Worm (Caenorhabditis elegans) whole organism, late embryonic: ENCODE measurements around the gene mig-10.

Experiments used
- C38D4.7 ChIP-seq: fragments of 200-800 bp; sonication (Bioruptor generic); optimal IDR thresholded peaks from 2 replicates; lab custom pipeline; 2018; ENCODE audit warnings: mild to moderate bottlenecking, missing genetic modification characterization, moderate library complexity, missing compliant biosample characterization
- K02D7.2 ChIP-seq: sonication (generic microtip); optimal IDR thresholded peaks from 2 replicates; lab custom pipeline; 2017; ENCODE audit warnings: mild to moderate bottlenecking, missing genetic modification characterization, missing compliant biosample characterization
- K09A11.1 ChIP-seq: sonication (generic microtip); optimal IDR thresholded peaks from 2 replicates; lab custom pipeline; 2017; ENCODE audit warnings: antibody characterized with exemption, mild to moderate bottlenecking, missing genetic modification characterization, missing compliant biosample characterization; ENCODE audit not compliant: insufficient read depth
- ceh-2 ChIP-seq: sonication (generic microtip); optimal IDR thresholded peaks from 2 replicates; lab custom pipeline; 2016; ENCODE audit warnings: missing genotype, missing genetic modification characterization, missing compliant biosample characterization
- ceh-22 ChIP-seq: sonication (generic microtip); optimal IDR thresholded peaks from 2 replicates; lab custom pipeline; 2017; ENCODE audit warnings: missing biosample characterization, missing genetic modification characterization
- ceh-30 ChIP-seq: fragments of 150-350 bp; optimal IDR thresholded peaks from 2 replicates; lab custom pipeline; 2014; ENCODE audit warnings: missing biosample characterization, missing genetic modification characterization
- ceh-31 ChIP-seq: sonication (generic microtip); optimal IDR thresholded peaks from 2 replicates; lab custom pipeline; 2016; ENCODE audit warnings: missing genetic modification characterization, missing compliant biosample characterization
- ceh-34 ChIP-seq: sonication (generic microtip); optimal IDR thresholded peaks from 2 replicates; lab custom pipeline; 2016; ENCODE audit warnings: mild to moderate bottlenecking, missing genetic modification characterization, missing compliant biosample characterization
- ceh-48 ChIP-seq: sonication (generic microtip); optimal IDR thresholded peaks from 2 replicates; lab custom pipeline; 2016; ENCODE audit warnings: missing genetic modification characterization, inconsistent platforms, missing compliant biosample characterization
- ets-4 ChIP-seq: sonication (generic microtip); optimal IDR thresholded peaks from 2 replicates; lab custom pipeline; 2016; ENCODE audit warnings: missing genetic modification characterization, missing compliant biosample characterization
- eyg-1 ChIP-seq: sonication (generic microtip); optimal IDR thresholded peaks from 2 replicates; lab custom pipeline; 2016; ENCODE audit warnings: missing genotype, missing genetic modification characterization, missing compliant biosample characterization
- fax-1 ChIP-seq: sonication (generic microtip); optimal IDR thresholded peaks from 2 replicates; lab custom pipeline; 2016; ENCODE audit warnings: missing genotype, missing genetic modification characterization, missing compliant biosample characterization
- fkh-10 ChIP-seq: fragments of 150-350 bp; optimal IDR thresholded peaks from 2 replicates; lab custom pipeline; 2014; ENCODE audit warnings: missing biosample characterization, missing genetic modification reagents, missing genetic modification characterization
- gmeb-2 ChIP-seq: sonication (generic microtip); optimal IDR thresholded peaks from 2 replicates; lab custom pipeline; 2016; ENCODE audit warnings: missing genetic modification characterization, inconsistent platforms, missing compliant biosample characterization
- hlh-30 ChIP-seq: sonication (generic microtip); optimal IDR thresholded peaks from 2 replicates; lab custom pipeline; 2017; ENCODE audit warnings: antibody characterized with exemption, missing genetic modification characterization, missing compliant biosample characterization; ENCODE audit not compliant: insufficient read depth
- hlh-6 ChIP-seq: sonication (generic microtip); optimal IDR thresholded peaks from 2 replicates; lab custom pipeline; 2016; ENCODE audit warnings: missing genotype, missing genetic modification characterization, missing compliant biosample characterization
- lim-6 ChIP-seq: sonication (generic microtip); optimal IDR thresholded peaks from 2 replicates; lab custom pipeline; 2016; ENCODE audit warnings: missing genetic modification characterization, missing compliant biosample characterization
- lin-11 ChIP-seq: fragments of 200-800 bp; sonication (Bioruptor generic); optimal IDR thresholded peaks from 2 replicates; lab custom pipeline; 2018; ENCODE audit warnings: mild to moderate bottlenecking, missing genetic modification characterization, missing compliant biosample characterization
- madf-2 ChIP-seq: sonication (generic microtip); optimal IDR thresholded peaks from 2 replicates; lab custom pipeline; 2017; ENCODE audit warnings: missing genetic modification characterization, missing compliant biosample characterization
- nfya-1 ChIP-seq: sonication (generic microtip); optimal IDR thresholded peaks from 2 replicates; lab custom pipeline; 2017; ENCODE audit warnings: missing genetic modification characterization, mild to moderate bottlenecking, missing compliant biosample characterization, antibody characterized with exemption, moderate library complexity
- nhr-11 ChIP-seq: fragments of 150-350 bp; optimal IDR thresholded peaks from 2 replicates; lab custom pipeline; 2014; ENCODE audit warnings: missing biosample characterization, missing genetic modification characterization
- nhr-232 ChIP-seq: sonication (generic microtip); optimal IDR thresholded peaks from 2 replicates; lab custom pipeline; 2016; ENCODE audit warnings: missing genetic modification characterization, missing compliant biosample characterization
- odd-2 ChIP-seq: sonication (generic microtip); optimal IDR thresholded peaks from 2 replicates; lab custom pipeline; 2017; ENCODE audit warnings: antibody characterized with exemption, mild to moderate bottlenecking, missing genetic modification characterization, missing compliant biosample characterization
- pha-2 ChIP-seq: sonication (generic microtip); optimal IDR thresholded peaks from 2 replicates; lab custom pipeline; 2017; ENCODE audit warnings: mild to moderate bottlenecking, missing genetic modification characterization, missing compliant biosample characterization
- pqm-1 ChIP-seq: sonication (generic microtip); optimal IDR thresholded peaks from 2 replicates; lab custom pipeline; 2016; ENCODE audit warnings: missing genetic modification characterization, missing compliant biosample characterization
- pros-1 ChIP-seq: fragments of 150-350 bp; optimal IDR thresholded peaks from 2 replicates; lab custom pipeline; 2014; ENCODE audit warnings: missing biosample characterization, missing genetic modification reagents, missing genetic modification characterization
- ref-2 ChIP-seq: sonication (generic microtip); optimal IDR thresholded peaks from 2 replicates; lab custom pipeline; 2016; ENCODE audit warnings: missing genetic modification characterization, missing compliant biosample characterization
- rnt-1 ChIP-seq: sonication (generic microtip); optimal IDR thresholded peaks from 2 replicates; lab custom pipeline; 2016; ENCODE audit warnings: missing genetic modification characterization, missing compliant biosample characterization
- sdc-2 ChIP-seq: sonication (generic microtip); optimal IDR thresholded peaks from 2 replicates; lab custom pipeline; 2016; ENCODE audit warnings: missing genotype, missing genetic modification characterization, missing compliant biosample characterization
- sox-2 ChIP-seq: fragments of 200-800 bp; sonication (Bioruptor generic); IDR thresholded peaks from 2 replicates; pipeline ENCODE4 v1.3.6; 2022; ENCODE audit warnings: missing genetic modification reagents, missing genetic modification characterization, missing compliant biosample characterization
- syd-9 ChIP-seq: sonication (generic microtip); optimal IDR thresholded peaks from 2 replicates; lab custom pipeline; 2016; ENCODE audit warnings: mild to moderate bottlenecking, missing genetic modification characterization, moderate library complexity, missing compliant biosample characterization
- tbx-2 ChIP-seq: sonication (generic microtip); optimal IDR thresholded peaks from 2 replicates; lab custom pipeline; 2016; ENCODE audit warnings: missing genetic modification characterization, missing compliant biosample characterization
- unc-3 ChIP-seq, 2 experiments: fragments of 200-800 bp in 1 of 2; sonication (Bioruptor generic) in 1 of 2; sonication (generic microtip) in 1 of 2; conservative IDR thresholded peaks in 1 of 2; optimal IDR thresholded peaks in 1 of 2; 2 replicates each; pipeline versions ENCODE4 v1.3.6 to Lab custom; 2016 to 2022; ENCODE audit warnings: missing compliant biosample characterization in 2 of 2, missing genetic modification characterization in 2 of 2, missing genetic modification reagents in 1 of 2
- unc-55 ChIP-seq: sonication (generic microtip); optimal IDR thresholded peaks from 2 replicates; lab custom pipeline; 2017; ENCODE audit warnings: missing biosample characterization, missing genetic modification reagents, missing genetic modification characterization
- unc-86 ChIP-seq: sonication (generic microtip); optimal IDR thresholded peaks from 2 replicates; lab custom pipeline; 2016; ENCODE audit warnings: missing genetic modification characterization, missing compliant biosample characterization
- zip-5 ChIP-seq: sonication (generic microtip); optimal IDR thresholded peaks from 2 replicates; lab custom pipeline; 2016; ENCODE audit warnings: missing genetic modification characterization, missing compliant biosample characterization
- ztf-16 ChIP-seq: sonication (generic microtip); optimal IDR thresholded peaks from 2 replicates; lab custom pipeline; 2017; ENCODE audit warnings: missing genetic modification characterization, missing compliant biosample characterization

mig-10 gene

ce11 chrIII:8325574-8326513 lies 46.9 kb downstream of the mig-10 start, which contains the start of gene ZC262.13:
ZC262.13 (plus strand) TSS chrIII:8326214.
- TF ChIP-seq tbx-2 (tag; lab: Kevin White, UChicago) (no peak), ceh-48 (tag; lab: Kevin White, UChicago) (no peak), K02D7.2 (tag; lab: Kevin White, UChicago) (no peak), gmeb-2 (tag; lab: Kevin White, UChicago) (no peak), odd-2 (tag; lab: Kevin White, UChicago) (no peak), pha-2 (tag; lab: Kevin White, UChicago) (no peak), hlh-30 (no peak), ceh-2 (tag; lab: Kevin White, UChicago) (no peak), pros-1 (tag; lab: Kevin White, UChicago) (no peak), fkh-10 (GFP tag; lab: Kevin White, UChicago) (no peak), unc-86 (tag; lab: Kevin White, UChicago) (no peak), ceh-31 (tag; lab: Kevin White, UChicago) (no peak), pqm-1 (tag; lab: Kevin White, UChicago) (no peak), sdc-2 (no peak), syd-9 (no peak), ceh-34 (tag; lab: Kevin White, UChicago) (no peak), ceh-30 (tag; lab: Kevin White, UChicago) (no peak), fax-1 (tag; lab: Kevin White, UChicago) (no peak), unc-55 (GFP tag; lab: Kevin White, UChicago) (no peak)
- TF ChIP-seq, all 69 proteins: peak for 0

DNA sequence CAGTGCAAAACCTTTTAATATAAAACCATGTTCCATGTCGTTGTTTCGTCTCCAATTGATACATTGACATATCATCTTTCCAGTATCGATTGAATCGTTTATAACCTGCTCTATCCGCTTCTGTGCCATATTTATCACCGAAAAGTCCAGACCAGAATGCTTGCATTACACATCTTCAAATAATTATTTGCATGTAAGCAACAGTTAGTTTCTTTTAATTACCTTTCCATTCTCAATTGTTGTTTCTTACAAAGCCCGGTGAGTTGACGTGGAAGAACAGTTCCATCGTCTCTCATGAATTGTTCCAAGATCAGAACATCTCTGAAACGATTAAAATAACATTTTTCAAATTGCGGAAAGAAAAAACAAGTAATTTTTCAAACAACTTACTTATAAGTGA lies 52.3 kb downstream of the mig-10 start, which contains the start of gene iglr-2:
Gene iglr-2, minus strand, starts transcription at position 101 of the 400 bp plus-strand sequence.
- TF ChIP-seq ceh-2 (tag; lab: Kevin White, UChicago) (no peak), hlh-6 (tag; lab: Kevin White, UChicago) (no peak), lim-6 (no peak), nhr-11 (tag; lab: Kevin White, UChicago) (no peak), ets-4 (no peak), unc-3 (GFP tag; conservative IDR thresholded peaks at IDR 0.05; lab: Robert Waterston, UW) (no peak), unc-3 (tag; optimal IDR thresholded peaks at IDR 0.05; lab: Kevin White, UChicago) (no peak), pha-2 (tag; lab: Kevin White, UChicago) (no peak), syd-9 (no peak), ceh-22 (no peak), madf-2 (tag; lab: Kevin White, UChicago) (no peak), ztf-16 (no peak), fax-1 (tag; lab: Kevin White, UChicago) (no peak), tbx-2 (tag; lab: Kevin White, UChicago) (no peak), eyg-1 (tag; lab: Kevin White, UChicago) (no peak), lin-11 (tag; lab: Kevin White, UChicago) (no peak), ref-2 (no peak), zip-5 (tag; lab: Kevin White, UChicago) (no peak), K09A11.1 (no peak)

DNA sequence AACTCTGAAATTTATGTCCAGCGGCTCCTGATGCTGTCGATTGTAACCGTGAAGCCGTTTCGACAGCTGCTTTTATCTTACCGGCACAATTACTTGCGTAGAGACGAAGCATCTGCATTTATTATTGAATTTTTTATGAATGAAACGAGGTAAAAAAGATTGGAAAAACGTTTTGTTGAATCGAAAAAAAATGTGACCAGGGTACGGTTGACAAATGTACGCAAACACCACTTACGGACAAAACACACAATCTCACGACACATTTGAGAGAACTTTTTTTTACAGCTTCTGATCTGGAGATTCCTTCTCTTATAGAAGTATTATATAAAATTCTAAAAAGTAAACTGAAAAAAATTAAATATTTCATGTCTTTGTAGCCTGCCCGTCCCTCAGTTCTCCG lies 52.9 kb downstream of the mig-10 start, which contains the start of the genes mrps-18A and ZC262.2:
Gene mrps-18A, minus strand, starts transcription at position 141 of the 400 bp plus-strand sequence.
Gene ZC262.2, plus strand, starts transcription at position 284 of the 400 bp plus-strand sequence.
- TF ChIP-seq hlh-30 (peak; percentile 62), nfya-1 (tag; lab: Kevin White, UChicago) (peak; percentile 9), rnt-1 (tag; lab: Kevin White, UChicago) (no peak)

DNA sequence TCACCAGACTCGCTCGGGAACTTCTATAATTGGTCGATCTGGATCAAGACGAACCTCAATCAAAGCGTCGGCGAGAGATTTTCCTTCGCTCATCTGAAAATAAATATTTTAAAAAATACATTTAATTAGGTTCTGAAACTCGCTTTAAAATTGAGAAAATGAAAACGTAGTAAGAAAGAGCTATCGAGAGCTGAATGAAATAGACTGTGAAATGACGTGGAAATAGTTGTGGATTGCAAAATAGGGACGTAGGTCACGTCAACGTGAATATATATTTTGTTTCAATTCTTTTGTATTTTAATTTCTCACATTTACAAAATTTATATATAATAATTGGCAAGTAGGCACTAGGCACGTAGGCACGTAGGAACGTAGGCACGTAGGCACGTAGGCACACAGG lies 55.5 kb downstream of the mig-10 start, which contains the start of gene ZC262.4:
Gene ZC262.4, minus strand, starts transcription at position 101 of the 400 bp plus-strand sequence.
- no peak for TF ChIP-seq ref-2
- no peak for TF ChIP-seq ceh-30 (tag; lab: Kevin White, UChicago)
- TF ChIP-seq C38D4.7 (GFP tag; lab: Kevin White, UChicago): no peak
- no peak for TF ChIP-seq sox-2
- no peak for TF ChIP-seq odd-2 (tag; lab: Kevin White, UChicago)
- TF ChIP-seq nhr-232 (tag; lab: Kevin White, UChicago): no peak
- TF ChIP-seq nhr-11 (tag; lab: Kevin White, UChicago): no peak
- TF ChIP-seq lin-11 (tag; lab: Kevin White, UChicago): no peak
- no peak for TF ChIP-seq pros-1 (tag; lab: Kevin White, UChicago)
